Worm (Caenorhabditis elegans) whole organism, L4 larva: ENCODE data around the gene ipla-5.

Experiments
- aly-2 ChIP-seq: sonication (generic microtip); optimal IDR thresholded peaks from 2 replicates; lab custom pipeline; 2018; ENCODE audit warnings: missing biosample characterization, missing genetic modification characterization
- ceh-62 ChIP-seq: sonication (generic microtip); optimal IDR thresholded peaks from 2 replicates; lab custom pipeline; 2017; ENCODE audit warnings: missing biosample characterization, missing genetic modification characterization
- dmd-6 ChIP-seq: fragments of 200-800 bp; sonication (Bioruptor generic); IDR thresholded peaks from 2 replicates; pipeline ENCODE4 v1.3.6; 2022; ENCODE audit warnings: missing genetic modification reagents, missing genetic modification characterization, missing compliant biosample characterization
- lsy-2 ChIP-seq, 2 experiments: fragments of 150-350 bp in 1 of 2; sonication (generic microtip) in 1 of 2; optimal IDR thresholded peaks; 2 replicates each; lab custom pipeline; 2014 to 2017; ENCODE audit warnings: missing biosample characterization in 2 of 2, missing genetic modification characterization in 2 of 2
- nhr-25 ChIP-seq: sonication (generic microtip); optimal IDR thresholded peaks from 2 replicates; lab custom pipeline; 2017; ENCODE audit warnings: missing genetic modification characterization, mild to moderate bottlenecking, missing compliant biosample characterization, antibody characterized with exemption, moderate library complexity, borderline replicate concordance; ENCODE audit not compliant: insufficient read depth
- nhr-77 ChIP-seq: fragments of 150-350 bp; optimal IDR thresholded peaks from 2 replicates; lab custom pipeline; 2014; ENCODE audit warnings: missing biosample characterization, missing genetic modification characterization
- zag-1 ChIP-seq: fragments of 150-350 bp; optimal IDR thresholded peaks from 2 replicates; lab custom pipeline; 2014; ENCODE audit warnings: missing biosample characterization, missing genetic modification characterization

- TF ChIP-seq ceh-62 (tag; lab: Kevin White, UChicago) (no peak), aly-2 (tag; lab: Kevin White, UChicago) (no peak), nhr-77 (tag; lab: Kevin White, UChicago) (no peak), nhr-25 (tag; lab: Kevin White, UChicago) (no peak), lsy-2 (tag; optimal IDR thresholded peaks at IDR 0.05; lab: Kevin White, UChicago) (no peak), zag-1 (tag; lab: Kevin White, UChicago) (no peak), dmd-6 (GFP tag; lab: Robert Waterston, UW) (no peak)
These were observed 8.7 kb downstream of the ipla-5 start, which contains the start of gene F21D5.9 for ce11 chrIV:8723720-8724119.
